Fruit fly (Drosophila melanogaster): ENCODE data around the gene Dhfr.
A peak's percentile ranks its signal among the peaks of the same experiment; 100 is the strongest.

Gene Dhfr

dm6 chr3R:16524178-16524577 is 43.2 kb downstream of the Dhfr start (continued):
- TF ChIP-seq gce (GFP tag; IDR thresholded peaks at IDR 0.05), result peak; percentile 81
- TF ChIP-seq CG7839 (tag; optimal IDR thresholded peaks at IDR 0.05), result peak; percentile 87
- no peak for TF ChIP-seq rib (GFP tag; IDR thresholded peaks at IDR 0.05)
- no peak for TF ChIP-seq CG10274 (GFP tag; optimal IDR thresholded peaks at IDR 0.05)
- peak; percentile 53 for TF ChIP-seq scrt (GFP tag; optimal IDR thresholded peaks at IDR 0.05)
- TF ChIP-seq CG13123 (GFP tag; optimal IDR thresholded peaks at IDR 0.05), result no peak
- no peak for TF ChIP-seq CG7786 (GFP tag; optimal IDR thresholded peaks at IDR 0.05)
- TF ChIP-seq CG17361 (GFP tag; IDR thresholded peaks at IDR 0.05), result peak; percentile 88
- TF ChIP-seq D19B (GFP tag; optimal IDR thresholded peaks at IDR 0.05), result no peak
- peak; percentile 43 for TF ChIP-seq nom (GFP tag; optimal IDR thresholded peaks at IDR 0.05)
- TF ChIP-seq fu2 (GFP tag; optimal IDR thresholded peaks at IDR 0.05), result no peak
- TF ChIP-seq NFAT (GFP tag; IDR thresholded peaks at IDR 0.05), result no peak
- peak in 1 of 2 experiments; percentile 61 for TF ChIP-seq eve (GFP tag; optimal IDR thresholded peaks at IDR 0.05)
- TF ChIP-seq ATbp (GFP tag; optimal IDR thresholded peaks at IDR 0.05), result peak; percentile 68
- TF ChIP-seq Sry-β (GFP tag; optimal IDR thresholded peaks at IDR 0.05), result no peak
- TF ChIP-seq Drgx (GFP tag; IDR thresholded peaks at IDR 0.05), result peak; percentile 75
- TF ChIP-seq Ptx1 (GFP tag; IDR thresholded peaks at IDR 0.05), result peak; percentile 76
- no peak for TF ChIP-seq pita (GFP tag; optimal IDR thresholded peaks at IDR 0.05)
- TF ChIP-seq pnt (GFP tag; optimal IDR thresholded peaks at IDR 0.05), result peak; percentile 49
- TF ChIP-seq HLH3B (GFP tag; IDR thresholded peaks at IDR 0.05), result peak; percentile 93
- TF ChIP-seq emc (GFP tag; optimal IDR thresholded peaks at IDR 0.05), result no peak
- no peak for TF ChIP-seq zfh2 (GFP tag; optimal IDR thresholded peaks at IDR 0.05)
- no peak for TF ChIP-seq CG4282 (GFP tag; optimal IDR thresholded peaks at IDR 0.05)
- no peak for TF ChIP-seq cad (GFP tag; optimal IDR thresholded peaks at IDR 0.05)
- TF ChIP-seq CG4404 (GFP tag; IDR thresholded peaks at IDR 0.05), result no peak
- TF ChIP-seq CG3407 (GFP tag; optimal IDR thresholded peaks at IDR 0.05), result peak; percentile 56
- TF ChIP-seq CG1529 (GFP tag; optimal IDR thresholded peaks at IDR 0.05), result no peak
- no peak for TF ChIP-seq Mes4 (GFP tag; optimal IDR thresholded peaks at IDR 0.05)
- peak; percentile 86 for TF ChIP-seq CG5953 (GFP tag; IDR thresholded peaks at IDR 0.05)
- no peak for TF ChIP-seq ERR (GFP tag; optimal IDR thresholded peaks at IDR 0.05)
- peak; percentile 31 for TF ChIP-seq abd-A (tag; optimal IDR thresholded peaks at IDR 0.05)
- TF ChIP-seq az2 (GFP tag; optimal IDR thresholded peaks at IDR 0.05), result peak; percentile 44
- TF ChIP-seq CG18764 (GFP tag; optimal IDR thresholded peaks at IDR 0.05), result peak; percentile 70
- TF ChIP-seq Six4 (GFP tag; optimal IDR thresholded peaks at IDR 0.05), result peak; percentile 37
- no peak for TF ChIP-seq CG6765 (GFP tag; optimal IDR thresholded peaks at IDR 0.05)
- TF ChIP-seq CG7372 (GFP tag; IDR thresholded peaks at IDR 0.05), result peak; percentile 61
- TF ChIP-seq zen (tag; optimal IDR thresholded peaks at IDR 0.05), result peak; percentile 88
- TF ChIP-seq CG6683 (GFP tag; optimal IDR thresholded peaks at IDR 0.05), result no peak
- TF ChIP-seq al (GFP tag; IDR thresholded peaks at IDR 0.05), result no peak
- peak; percentile 46 for TF ChIP-seq CG12071 (GFP tag; optimal IDR thresholded peaks at IDR 0.05)
- TF ChIP-seq stwl (tag; optimal IDR thresholded peaks at IDR 0.05), result peak; percentile 37
- TF ChIP-seq CG10959 (GFP tag; IDR thresholded peaks at IDR 0.05), result peak; percentile 59
- TF ChIP-seq HHEX (GFP tag; optimal IDR thresholded peaks at IDR 0.05), result peak; percentile 31
- TF ChIP-seq Hey (tag; optimal IDR thresholded peaks at IDR 0.05), result no peak
- TF ChIP-seq CkIIα-i1 (GFP tag; IDR thresholded peaks at IDR 0.05), result no peak
- no peak for TF ChIP-seq lov (optimal IDR thresholded peaks at IDR 0.05)
- TF ChIP-seq lov (GFP tag; IDR thresholded peaks at IDR 0.05), result peak; percentile 62; the same call in 1 of the 3 replicates
- TF ChIP-seq CG9437 (GFP tag; optimal IDR thresholded peaks at IDR 0.05), result peak; percentile 12
- TF ChIP-seq E2f2 (GFP tag; IDR thresholded peaks at IDR 0.05), result no peak; the same call in 1 of the 2 replicates
- no peak for TF ChIP-seq Mad (GFP tag; optimal IDR thresholded peaks at IDR 0.05)
- no peak for TF ChIP-seq tna (GFP tag; IDR thresholded peaks at IDR 0.05; ENCODE audit: partially characterized antibody)
- no peak for TF ChIP-seq ewg (GFP tag; optimal IDR thresholded peaks at IDR 0.05)
- TF ChIP-seq CG7556 (GFP tag; optimal IDR thresholded peaks at IDR 0.05), result peak; percentile 69
